Worm (Caenorhabditis elegans) whole organism, L2 larva: ENCODE results near the gene F36H1.11.

ENCODE experiments used
- dmd-4 ChIP-seq: sonication (generic microtip); optimal IDR thresholded peaks from 2 replicates; lab custom pipeline; 2017; ENCODE audit warnings: missing biosample characterization, missing genetic modification characterization
- fos-1 ChIP-seq: fragments of 150-350 bp; optimal IDR thresholded peaks from 2 replicates; lab custom pipeline; 2014; ENCODE audit warnings: missing biosample characterization, missing genetic modification characterization
- lsy-2 ChIP-seq, 2 experiments: fragments of 150-350 bp in 1 of 2; sonication (generic microtip) in 1 of 2; optimal IDR thresholded peaks; 2 replicates each; lab custom pipeline; 2014 to 2017; ENCODE audit warnings: missing biosample characterization in 2 of 2, missing genetic modification characterization in 2 of 2
- mdl-1 ChIP-seq, 2 experiments: fragments of 150-350 bp in 1 of 2; sonication (generic microtip) in 1 of 2; optimal IDR thresholded peaks; 2 replicates each; lab custom pipeline; 2017; ENCODE audit warnings: missing biosample characterization in 2 of 2, missing genetic modification characterization in 2 of 2
- nhr-23 ChIP-seq: fragments of 150-350 bp; optimal IDR thresholded peaks from 2 replicates; lab custom pipeline; 2014; ENCODE audit warnings: missing biosample characterization, missing genetic modification reagents, missing genetic modification characterization
- nhr-77 ChIP-seq: fragments of 150-350 bp; optimal IDR thresholded peaks from 2 replicates; lab custom pipeline; 2014; ENCODE audit warnings: missing biosample characterization, missing genetic modification characterization
- ztf-4 ChIP-seq: fragments of 150-350 bp; optimal IDR thresholded peaks from 2 replicates; lab custom pipeline; 2014; ENCODE audit warnings: missing biosample characterization, missing genetic modification characterization

DNA sequence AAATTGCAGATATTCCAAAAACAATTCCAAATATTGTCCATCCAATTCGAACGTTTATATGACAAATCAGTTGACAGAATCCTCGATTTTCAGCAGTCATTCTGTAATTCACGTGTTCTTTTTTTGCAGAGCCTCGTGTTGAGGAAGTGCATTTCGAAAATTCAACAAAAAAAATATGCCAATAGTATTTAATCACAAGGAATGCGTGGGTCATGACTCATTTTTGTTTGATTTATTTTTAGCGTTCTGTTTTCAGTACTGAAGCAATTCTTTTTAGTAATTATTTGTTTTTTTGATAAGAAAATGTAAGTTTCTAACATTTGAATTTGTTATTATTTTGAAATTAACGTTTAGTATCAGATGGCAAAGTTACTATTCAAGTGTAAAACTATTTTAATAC, 18.1 kb upstream of the F36H1.11 start, which contains the start of gene hrg-4:
- TF ChIP-seq fos-1 (tag; lab: Kevin White, UChicago) (no peak), lsy-2 (tag; optimal IDR thresholded peaks at IDR 0.05; lab: Kevin White, UChicago) (no peak), nhr-77 (tag; lab: Kevin White, UChicago) (no peak), ztf-4 (no peak), mdl-1 (tag; optimal IDR thresholded peaks at IDR 0.05; lab: Kevin White, UChicago) (no peak), dmd-4 (no peak), nhr-23 (tag; lab: Kevin White, UChicago) (no peak)
